Fruit fly (Drosophila melanogaster) whole organism, adult: ENCODE data around the gene Grip163.
A peak's percentile ranks its signal among the peaks of the same experiment; 100 is the strongest.

Source experiments
- CG12768 ChIP-seq: fragments of 200-800 bp; sonication (Bioruptor generic); optimal IDR thresholded peaks from 2 replicates; lab custom pipeline; 2017; ENCODE audit warnings: missing biosample characterization, missing genetic modification characterization, mild to moderate bottlenecking, moderate library complexity, missing genetic modification reagents
- CG33017 ChIP-seq: fragments of 200-800 bp; sonication (Bioruptor generic); optimal IDR thresholded peaks from 2 replicates; lab custom pipeline; 2018; ENCODE audit warnings: missing biosample characterization, mild to moderate bottlenecking, missing genetic modification characterization, moderate library complexity
- ovo ChIP-seq: fragments of 200-800 bp; sonication (Bioruptor generic); optimal IDR thresholded peaks from 2 replicates; lab custom pipeline; 2016; ENCODE audit warnings: missing biosample characterization, missing genetic modification characterization

DNA sequence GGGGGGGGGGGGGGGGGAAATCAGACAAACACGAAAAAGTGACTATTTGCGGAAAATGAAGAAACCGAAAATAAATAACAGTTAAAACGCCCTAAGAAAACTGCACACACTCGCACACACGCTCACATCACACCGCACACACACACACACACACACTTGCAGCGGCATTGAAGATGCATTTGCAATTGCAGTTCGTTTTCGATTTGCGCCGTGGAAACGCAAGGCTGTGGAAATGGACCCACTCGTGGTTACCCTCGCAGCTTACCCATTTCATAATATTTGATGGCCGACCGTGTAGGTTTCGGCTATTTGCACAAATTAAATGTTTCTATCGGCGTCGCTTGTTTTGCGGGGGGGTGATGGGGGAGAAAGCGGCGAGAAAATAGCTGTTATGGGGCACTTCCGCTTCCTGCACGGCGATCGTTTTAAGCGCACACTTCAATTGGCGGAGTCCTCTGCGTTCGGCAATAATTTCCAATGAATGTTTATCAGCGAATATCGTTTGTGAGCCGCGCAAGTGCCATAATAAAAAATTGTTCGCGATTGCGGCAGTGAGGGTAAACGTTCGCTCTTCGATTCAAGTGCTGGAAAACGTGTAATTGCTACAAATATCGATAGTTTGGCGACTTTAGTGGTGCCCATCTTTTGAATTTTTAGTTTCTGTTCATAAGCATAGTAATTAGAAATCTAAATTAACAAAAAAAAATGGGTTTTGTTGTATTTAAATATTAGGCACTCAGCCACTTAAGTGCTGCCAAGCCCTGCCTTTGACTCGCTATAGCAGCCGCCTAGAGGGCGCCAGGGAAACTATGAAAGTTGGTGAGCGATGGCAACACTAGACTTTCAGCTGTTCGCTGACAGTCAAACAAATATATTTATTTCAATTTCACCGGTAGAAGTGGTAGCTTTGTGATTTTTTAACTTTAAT, 4.6 kb upstream of the Grip163 start, which contains the start of the genes Pop2 and CG6928:
- peak; percentile 38 for TF ChIP-seq CG12768
- TF ChIP-seq ovo (GFP tag; lab: Kevin White, UChicago): peak; percentile 71
- no peak for TF ChIP-seq CG33017 (tag; lab: Kevin White, UChicago)
